Fruit fly (Drosophila melanogaster): ENCODE data around the gene CG42752.
A peak's percentile ranks its signal among the peaks of the same experiment; 100 is the strongest.

dm6 chr2L:18689376-18689775 lies 50.5 kb downstream of the CG42752 start, which contains the start of gene CG10336:
- TF ChIP-seq CG2129 (GFP tag; IDR thresholded peaks at IDR 0.05; ENCODE audit: partially characterized antibody) (peak; percentile 42), Doc2 (GFP tag; IDR thresholded peaks at IDR 0.05) (no peak), inv (GFP tag; IDR thresholded peaks at IDR 0.05; ENCODE audit: partially characterized antibody) (peak; percentile 61)

All from whole organism, embryonic.